Worm (Caenorhabditis elegans): ENCODE results near the gene chup-1.

- no peak for TF ChIP-seq unc-39 (tag; optimal IDR thresholded peaks at IDR 0.05)
- TF ChIP-seq lin-13 (tag; optimal IDR thresholded peaks at IDR 0.05), result no peak
- TF ChIP-seq blmp-1 (tag; optimal IDR thresholded peaks at IDR 0.05), result no peak
- TF ChIP-seq snpc-4 (tag; optimal IDR thresholded peaks at IDR 0.05), result no peak
- TF ChIP-seq ztf-11 (tag; optimal IDR thresholded peaks at IDR 0.05), result no peak
- no peak for TF ChIP-seq lsy-2 (tag; optimal IDR thresholded peaks at IDR 0.05)
- no peak for TF ChIP-seq ceh-43 (GFP tag; optimal IDR thresholded peaks at IDR 0.05)
- no peak for TF ChIP-seq M03D4.4 (tag; optimal IDR thresholded peaks at IDR 0.05)
- TF ChIP-seq nhr-76 (tag; optimal IDR thresholded peaks at IDR 0.05), result no peak
- no peak for TF ChIP-seq mab-5 (tag; optimal IDR thresholded peaks at IDR 0.05)
- no peak for TF ChIP-seq unc-62 (GFP tag; optimal IDR thresholded peaks at IDR 0.05)
- no peak for TF ChIP-seq mls-2 (tag; optimal IDR thresholded peaks at IDR 0.05)
- TF ChIP-seq mep-1 (tag; optimal IDR thresholded peaks at IDR 0.05), result no peak
Observed at ce11 chrX:8831162-8831561, 39.2 kb downstream of the chup-1 start, which contains the start of gene C28G1.6.

Measured in whole organism, mixed stage, embryonic.